Worm (Caenorhabditis elegans) whole organism, mixed stage, embryonic: ENCODE measurements around the gene lgc-6.
"Not testable (repeated sequence)": the region's sequence is repeated elsewhere in the genome, so short reads cannot be mapped to it uniquely, and the experiment has no call there.

ENCODE experiments used
- M03D4.4 ChIP-seq: sonication (generic microtip); optimal IDR thresholded peaks from 2 replicates; lab custom pipeline; 2017; ENCODE audit warnings: mild to moderate bottlenecking, missing genetic modification characterization, missing compliant biosample characterization
- bed-3 ChIP-seq: fragments of 200-800 bp; sonication (Bioruptor generic); optimal IDR thresholded peaks from 3 replicates; lab custom pipeline; 2018; ENCODE audit warnings: mild to moderate bottlenecking, missing genetic modification characterization, moderate library complexity, missing compliant biosample characterization
- ceh-39 ChIP-seq: fragments of 150-350 bp; optimal IDR thresholded peaks from 2 replicates; lab custom pipeline; 2014; ENCODE audit warnings: missing biosample characterization, missing genetic modification characterization
- ceh-83 ChIP-seq: fragments of 200-800 bp; sonication (Bioruptor generic); optimal IDR thresholded peaks from 2 replicates; lab custom pipeline; 2018; ENCODE audit warnings: mild to moderate bottlenecking, missing genetic modification characterization, missing compliant biosample characterization
- ces-1 ChIP-seq: fragments of 150-350 bp; optimal IDR thresholded peaks from 2 replicates; lab custom pipeline; 2014; ENCODE audit warnings: missing biosample characterization, missing genetic modification reagents, missing genetic modification characterization
- lin-13 ChIP-seq: fragments of 150-350 bp; optimal IDR thresholded peaks from 2 replicates; lab custom pipeline; 2014; ENCODE audit warnings: missing biosample characterization, missing genetic modification characterization
- mab-5 ChIP-seq: fragments of 150-350 bp; optimal IDR thresholded peaks from 2 replicates; lab custom pipeline; 2014; ENCODE audit warnings: missing biosample characterization, missing genetic modification characterization
- mls-2 ChIP-seq: sonication (generic microtip); optimal IDR thresholded peaks from 2 replicates; lab custom pipeline; 2016; ENCODE audit warnings: mild to moderate bottlenecking, missing genetic modification characterization, moderate library complexity, missing compliant biosample characterization
- nhr-76 ChIP-seq: sonication (generic microtip); optimal IDR thresholded peaks from 2 replicates; lab custom pipeline; 2017; ENCODE audit warnings: missing biosample characterization, missing genetic modification characterization
- sem-2 ChIP-seq: fragments of 200-800 bp; sonication (Bioruptor generic); optimal IDR thresholded peaks from 2 replicates; lab custom pipeline; 2018; ENCODE audit warnings: mild to moderate bottlenecking, missing genetic modification characterization, missing compliant biosample characterization
- snpc-4 ChIP-seq: fragments of 150-350 bp; optimal IDR thresholded peaks from 2 replicates; lab custom pipeline; 2014; ENCODE audit warnings: missing biosample characterization, missing genetic modification characterization
- sptf-1 ChIP-seq: sonication (generic microtip); optimal IDR thresholded peaks from 2 replicates; lab custom pipeline; 2017; ENCODE audit warnings: mild to moderate bottlenecking, missing genetic modification characterization, moderate library complexity, missing compliant biosample characterization
- tbx-8 ChIP-seq: fragments of 200-800 bp; sonication (Bioruptor generic); optimal IDR thresholded peaks from 2 replicates; lab custom pipeline; 2018; ENCODE audit warnings: mild to moderate bottlenecking, missing genetic modification characterization, moderate library complexity, missing compliant biosample characterization
- unc-120 ChIP-seq: sonication (generic microtip); optimal IDR thresholded peaks from 2 replicates; lab custom pipeline; 2017; ENCODE audit warnings: missing genetic modification characterization, missing compliant biosample characterization; ENCODE audit not compliant: poor library complexity, severe bottlenecking
- unc-39 ChIP-seq: fragments of 150-350 bp; optimal IDR thresholded peaks from 2 replicates; lab custom pipeline; 2014; ENCODE audit warnings: missing biosample characterization, missing genetic modification characterization
- unc-62 ChIP-seq: fragments of 150-350 bp; optimal IDR thresholded peaks from 2 replicates; lab custom pipeline; 2014; ENCODE audit warnings: missing biosample characterization, missing genetic modification reagents, missing genetic modification characterization

The lgc-6 gene

DNA sequence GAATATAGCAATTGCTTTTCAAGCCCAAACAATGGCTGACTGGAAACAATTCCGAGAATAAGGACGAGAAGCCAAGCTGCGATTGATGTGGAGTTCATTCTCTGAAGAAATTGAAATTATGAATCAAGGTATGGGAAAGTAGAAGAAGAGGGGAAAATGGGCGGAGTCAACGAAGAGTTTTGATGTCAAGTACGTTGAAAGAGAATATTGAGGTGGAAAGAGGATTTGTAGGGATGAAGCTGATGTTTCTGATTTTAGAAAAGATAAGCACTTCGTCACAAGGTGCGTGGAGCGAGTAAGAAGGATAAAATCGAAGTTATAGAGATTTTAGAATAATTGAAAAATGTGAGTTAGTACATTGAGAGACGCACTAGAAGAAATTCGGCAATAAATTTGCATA is 43.0 kb downstream of the lgc-6 start, which contains the start of gene D2096.9:
Gene D2096.9 (minus strand): TSS at position 101 of the 400 bp plus-strand sequence.
- TF ChIP-seq mab-5 (tag; lab: Kevin White, UChicago) (no peak), ceh-39 (tag; lab: Kevin White, UChicago) (no peak), sptf-1 (tag; lab: Kevin White, UChicago) (no peak), snpc-4 (tag; lab: Kevin White, UChicago) (no peak), unc-62 (GFP tag; lab: Kevin White, UChicago) (no peak), sem-2 (GFP tag; lab: Kevin White, UChicago) (no peak)

DNA sequence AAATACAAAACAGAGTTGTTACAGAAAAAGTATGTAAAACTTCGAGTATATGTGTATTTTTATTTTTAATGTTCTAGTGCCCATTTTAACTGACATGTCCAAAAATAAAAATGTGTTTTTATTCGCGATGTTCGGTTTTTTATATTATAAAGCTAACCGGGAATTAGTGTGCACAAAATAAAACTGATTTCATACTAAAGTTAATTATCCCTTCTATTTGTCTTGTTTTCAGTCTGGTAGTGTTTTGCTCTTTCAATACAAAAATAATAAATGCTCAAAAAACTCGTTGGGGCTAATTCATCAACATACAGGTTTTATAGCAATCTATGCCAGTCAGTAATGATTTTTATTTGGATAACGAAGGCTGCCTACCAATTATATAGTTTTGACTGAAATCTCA is 45.0 kb downstream of the lgc-6 start:
- TF ChIP-seq M03D4.4 (tag; lab: Kevin White, UChicago) (no peak), ceh-39 (tag; lab: Kevin White, UChicago) (no peak), sptf-1 (tag; lab: Kevin White, UChicago) (no peak), tbx-8 (GFP tag; lab: Kevin White, UChicago) (no peak)

DNA sequence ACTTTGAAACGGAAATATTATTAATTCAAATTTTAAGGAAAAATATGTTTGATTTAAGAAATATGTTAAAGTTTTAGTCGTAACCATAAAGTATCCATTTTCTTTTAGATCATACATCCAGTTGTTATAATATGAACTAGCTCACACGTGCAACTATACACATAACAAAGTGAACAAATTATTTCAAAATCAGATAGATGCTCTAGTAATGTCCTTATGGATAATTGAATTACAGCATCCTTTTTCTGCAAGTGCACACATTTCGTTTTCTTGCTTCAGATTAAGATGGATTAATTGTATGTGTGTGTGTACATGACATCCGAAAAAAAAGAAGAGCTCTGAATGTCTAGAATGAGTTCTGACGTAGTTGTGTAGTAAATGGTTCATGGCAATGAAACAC is 45.9 kb downstream of the lgc-6 start:
- TF ChIP-seq ceh-83 (GFP tag; lab: Kevin White, UChicago) (no peak), lin-13 (tag; lab: Kevin White, UChicago) (no peak), bed-3 (no peak), nhr-76 (no peak), mls-2 (no peak), snpc-4 (tag; lab: Kevin White, UChicago) (no peak), ces-1 (peak; percentile 78)

DNA sequence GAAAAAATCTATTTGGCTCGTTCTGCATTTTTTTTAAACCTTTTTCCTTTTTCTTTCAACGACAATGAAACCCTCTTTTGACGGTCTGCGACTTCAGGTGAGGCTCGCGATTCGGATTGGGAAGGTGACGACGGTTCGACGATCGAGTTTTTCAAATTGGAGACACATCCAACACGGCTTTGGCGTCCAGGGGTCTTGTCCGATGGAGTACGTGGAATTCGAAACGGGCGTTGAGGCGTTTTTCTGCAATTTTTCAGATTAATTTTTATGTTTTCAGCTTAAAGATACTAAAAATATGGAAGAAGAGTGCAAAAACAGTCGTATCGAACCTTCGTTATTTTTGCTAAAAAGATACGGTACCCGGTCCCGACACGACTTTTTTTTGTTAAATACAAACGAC is 49.4 kb downstream of the lgc-6 start, which contains the start of gene D2096.10:
Gene D2096.10 (minus strand): TSS at position 101 of the 400 bp plus-strand sequence.
- not testable (repeated sequence) for TF ChIP-seq unc-39 (tag; lab: Kevin White, UChicago); unc-120 (tag; lab: Kevin White, UChicago); mls-2
